Worm (Caenorhabditis elegans) whole organism, L4/young adult: Measurements from ENCODE around the gene rpl-21.
A peak's percentile ranks its signal among the peaks of the same experiment; 100 is the strongest.

Experiments used
- W03F9.2 ChIP-seq: fragments of 150-350 bp; optimal IDR thresholded peaks from 2 replicates; lab custom pipeline; 2014; ENCODE audit warnings: missing biosample characterization, missing genetic modification characterization
- dao-5 ChIP-seq: sonication (generic microtip); optimal IDR thresholded peaks from 2 replicates; lab custom pipeline; 2016; ENCODE audit warnings: missing genotype, missing genetic modification characterization, moderate library complexity, missing compliant biosample characterization
- him-1 ChIP-seq: sonication (generic microtip); optimal IDR thresholded peaks from 2 replicates; lab custom pipeline; 2016; ENCODE audit warnings: missing genotype, missing genetic modification reagents, missing genetic modification characterization, missing compliant biosample characterization

- TF ChIP-seq him-1 (tag; lab: Kevin White, UChicago) (peak; percentile 47), dao-5 (tag; lab: Kevin White, UChicago) (no peak), W03F9.2 (tag; lab: Kevin White, UChicago) (peak; percentile 89)
Observed at ce11 chrIII:8130177-8130902, at the start of gene rpl-21, which contains the start of gene C14B9.10.
